Worm (Caenorhabditis elegans) whole organism, L2 larva: ENCODE data around the gene nhr-241.

Experiments used
- aly-2 ChIP-seq: fragments of 150-350 bp; optimal IDR thresholded peaks from 2 replicates; lab custom pipeline; 2014; ENCODE audit warnings: missing biosample characterization, missing genetic modification characterization
- lsy-2 ChIP-seq, 2 experiments: fragments of 150-350 bp in 1 of 2; sonication (generic microtip) in 1 of 2; optimal IDR thresholded peaks; 2 replicates each; lab custom pipeline; 2014 to 2017; ENCODE audit warnings: missing biosample characterization in 2 of 2, missing genetic modification characterization in 2 of 2
- nhr-11 ChIP-seq: fragments of 150-350 bp; optimal IDR thresholded peaks from 2 replicates; lab custom pipeline; 2014; ENCODE audit warnings: missing biosample characterization, missing genetic modification characterization
- nhr-237 ChIP-seq: fragments of 150-350 bp; optimal IDR thresholded peaks from 2 replicates; lab custom pipeline; 2014; ENCODE audit warnings: missing biosample characterization, missing genetic modification characterization
- nhr-25 ChIP-seq: fragments of 150-350 bp; sonication (generic microtip); optimal IDR thresholded peaks from 3 replicates; lab custom pipeline; 2014; ENCODE audit warnings: missing biosample characterization, missing genetic modification characterization
- skn-1 ChIP-seq: sonication (generic microtip); optimal IDR thresholded peaks from 2 replicates; lab custom pipeline; 2017; ENCODE audit warnings: missing biosample characterization, missing genetic modification characterization
- unc-62 ChIP-seq: fragments of 150-350 bp; optimal IDR thresholded peaks from 2 replicates; lab custom pipeline; 2014; ENCODE audit warnings: missing biosample characterization, missing genetic modification reagents, missing genetic modification characterization

- TF ChIP-seq nhr-237 (tag; lab: Kevin White, UChicago) (no peak), nhr-11 (no peak), aly-2 (no peak), skn-1 (tag; lab: Kevin White, UChicago) (no peak), nhr-25 (tag; lab: Kevin White, UChicago) (no peak), unc-62 (GFP tag; lab: Kevin White, UChicago) (no peak), lsy-2 (tag; optimal IDR thresholded peaks at IDR 0.05; lab: Kevin White, UChicago) (peak in 1 of 2 experiments; percentile 64)
Observed at ce11 chrV:18710045-18710490, 10.8 kb downstream of the nhr-241 start.
